Fruit fly (Drosophila melanogaster): ENCODE data around the gene CG7655.
A peak's percentile ranks its signal among the peaks of the same experiment; 100 is the strongest.

CG7655 gene

DNA sequence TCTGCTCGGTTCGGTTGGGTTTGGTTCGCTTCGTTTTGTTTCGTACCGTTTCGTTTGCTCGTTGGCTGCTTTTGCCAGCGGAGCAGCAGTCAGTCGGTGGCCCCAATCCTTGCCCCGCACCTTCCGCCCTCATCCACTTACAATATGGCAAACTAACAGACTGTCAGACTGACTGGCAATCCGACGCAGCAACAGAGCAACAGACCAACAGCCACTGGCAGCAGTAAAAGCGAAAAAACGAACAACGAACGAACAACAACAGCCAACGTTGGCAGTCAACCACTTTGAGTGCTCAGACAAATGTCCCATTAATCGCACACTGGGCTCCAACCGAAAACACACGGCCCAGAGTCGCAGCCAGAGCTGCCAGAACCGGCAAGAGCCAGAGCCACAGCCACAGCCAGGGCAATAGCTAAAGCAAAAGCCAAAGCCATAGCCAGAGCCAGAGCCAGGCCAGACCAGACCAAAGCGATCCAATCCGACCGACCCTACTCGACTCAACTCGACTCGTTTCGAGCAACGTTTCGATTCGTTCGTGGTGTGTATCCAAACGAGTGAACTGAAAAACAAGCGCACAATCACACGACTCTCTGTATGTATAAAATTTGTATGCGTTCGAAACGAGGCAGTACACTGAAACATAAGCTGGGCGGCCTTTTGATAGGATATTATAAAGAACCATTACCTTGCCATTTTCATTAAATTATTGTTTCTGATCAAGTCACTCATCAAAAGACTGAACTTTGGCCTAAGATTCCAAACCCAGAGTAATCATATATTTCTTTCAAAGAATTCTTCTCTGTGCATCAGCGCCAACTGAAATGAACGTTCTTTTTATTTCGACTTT is 21.4 kb downstream of the CG7655 start (continued):
- TF ChIP-seq Atf6 (GFP tag; IDR thresholded peaks at IDR 0.05) = peak; percentile 99
- TF ChIP-seq ken (GFP tag; IDR thresholded peaks at IDR 0.05) = peak; percentile 99
- peak; percentile 99 for TF ChIP-seq CG7556 (GFP tag; optimal IDR thresholded peaks at IDR 0.05)
- peak; percentile 99 for TF ChIP-seq BtbVII (GFP tag; optimal IDR thresholded peaks at IDR 0.05)
- peak; percentile 99 for TF ChIP-seq lilli (GFP tag; optimal IDR thresholded peaks at IDR 0.05)
- TF ChIP-seq trh (GFP tag; optimal IDR thresholded peaks at IDR 0.05) = peak; percentile 99
- peak; percentile 90 for TF ChIP-seq kah (GFP tag; optimal IDR thresholded peaks at IDR 0.05)
- TF ChIP-seq Ets65A (GFP tag) = peak; percentile 100
- peak; percentile 99 for TF ChIP-seq cato (GFP tag; optimal IDR thresholded peaks at IDR 0.05; ENCODE audit: borderline replicate concordance)
- peak; percentile 99 for TF ChIP-seq row (GFP tag; IDR thresholded peaks at IDR 0.05)
- no peak for TF ChIP-seq Dfd (GFP tag; optimal IDR thresholded peaks at IDR 0.05)
- TF ChIP-seq NC2α (GFP tag; optimal IDR thresholded peaks at IDR 0.05) = peak; percentile 99
- TF ChIP-seq Nf-YC (tag; optimal IDR thresholded peaks at IDR 0.05) = peak; percentile 86
- TF ChIP-seq CG10366 (GFP tag; IDR thresholded peaks at IDR 0.05) = peak; percentile 99
- TF ChIP-seq fd102C (GFP tag; optimal IDR thresholded peaks at IDR 0.05) = peak; percentile 76
- peak; percentile 96 for TF ChIP-seq sqz (GFP tag; optimal IDR thresholded peaks at IDR 0.05)
- TF ChIP-seq peb (GFP tag; IDR thresholded peaks at IDR 0.05) = peak; percentile 99
- TF ChIP-seq Adf1 (GFP tag; IDR thresholded peaks at IDR 0.05) = peak; percentile 91
- peak; percentile 23 for TF ChIP-seq pros (GFP tag; optimal IDR thresholded peaks at IDR 0.05)
- TF ChIP-seq CG2202 (tag; optimal IDR thresholded peaks at IDR 0.05) = peak; percentile 98
- TF ChIP-seq bab2 (GFP tag; optimal IDR thresholded peaks at IDR 0.05) = peak; percentile 99
- peak; percentile 76; the same call in 2 of the 3 replicates for TF ChIP-seq z (GFP tag; IDR thresholded peaks at IDR 0.05)
- peak; percentile 96 for TF ChIP-seq CG3838 (GFP tag; optimal IDR thresholded peaks at IDR 0.05)
- peak; percentile 96 for TF ChIP-seq toy (GFP tag; IDR thresholded peaks at IDR 0.05)
- peak; percentile 93 for TF ChIP-seq CG3163 (GFP tag; optimal IDR thresholded peaks at IDR 0.05)
- peak; percentile 99 for TF ChIP-seq CG17359 (tag; optimal IDR thresholded peaks at IDR 0.05)
- peak; percentile 99 for TF ChIP-seq CG1647 (GFP tag; optimal IDR thresholded peaks at IDR 0.05)
- TF ChIP-seq pum (GFP tag; optimal IDR thresholded peaks at IDR 0.05) = peak; percentile 99
- TF ChIP-seq CG15696 (tag; optimal IDR thresholded peaks at IDR 0.05) = peak; percentile 84
- peak; percentile 99 for TF ChIP-seq org-1 (GFP tag; optimal IDR thresholded peaks at IDR 0.05)
- TF ChIP-seq gsb (GFP tag; IDR thresholded peaks at IDR 0.05) = peak; percentile 98
- TF ChIP-seq Ada2b (GFP tag; IDR thresholded peaks at IDR 0.05) = peak; percentile 99
- TF ChIP-seq jing (GFP tag; optimal IDR thresholded peaks at IDR 0.05) = peak; percentile 99
- peak; percentile 97 for TF ChIP-seq fd64A (GFP tag; optimal IDR thresholded peaks at IDR 0.05)
- peak; percentile 99 for TF ChIP-seq CG7786 (GFP tag; optimal IDR thresholded peaks at IDR 0.05)
- TF ChIP-seq Atf-2 (GFP tag; optimal IDR thresholded peaks at IDR 0.05) = peak; percentile 99
- peak; percentile 80 for TF ChIP-seq ash1 (GFP tag; optimal IDR thresholded peaks at IDR 0.05)
- peak; percentile 99 for TF ChIP-seq CG32532 (GFP tag; IDR thresholded peaks at IDR 0.05)
- peak; percentile 99 for TF ChIP-seq H2.0 (GFP tag; IDR thresholded peaks at IDR 0.05)
- TF ChIP-seq zfh2 (GFP tag; optimal IDR thresholded peaks at IDR 0.05) = peak; percentile 98
- TF ChIP-seq CG17361 (GFP tag; IDR thresholded peaks at IDR 0.05) = peak; percentile 99
- TF ChIP-seq wek (GFP tag; optimal IDR thresholded peaks at IDR 0.05) = peak; percentile 92
- peak; percentile 96 for TF ChIP-seq CG10959 (GFP tag; IDR thresholded peaks at IDR 0.05)
- TF ChIP-seq danr (GFP tag; IDR thresholded peaks at IDR 0.05) = peak; percentile 99
- TF ChIP-seq ab (GFP tag; optimal IDR thresholded peaks at IDR 0.05) = peak; percentile 99
- TF ChIP-seq Mad (GFP tag; optimal IDR thresholded peaks at IDR 0.05) = peak; percentile 99
- TF ChIP-seq rib (GFP tag; IDR thresholded peaks at IDR 0.05) = peak; percentile 97
- TF ChIP-seq lab (GFP tag; optimal IDR thresholded peaks at IDR 0.05) = peak; percentile 99
- peak; percentile 97 for TF ChIP-seq CG1024 (GFP tag; IDR thresholded peaks at IDR 0.05)
- peak; percentile 80 for TF ChIP-seq CG30020 (tag; optimal IDR thresholded peaks at IDR 0.05)
